Fruit fly (Drosophila melanogaster) whole organism, prepupa: ENCODE data around the gene O-fut2.

ENCODE experiments used
- Blimp-1 ChIP-seq: fragments of 200-800 bp; sonication (Bioruptor generic); optimal IDR thresholded peaks from 3 replicates; lab custom pipeline; 2017; ENCODE audit warnings: missing biosample characterization, missing genetic modification characterization, mild to moderate bottlenecking, moderate library complexity, missing genetic modification reagents
- CG10631 ChIP-seq: fragments of 200-800 bp; sonication (Bioruptor generic); optimal IDR thresholded peaks from 2 replicates; lab custom pipeline; 2016; ENCODE audit warnings: missing biosample characterization, missing genetic modification characterization
- CG10669 ChIP-seq: fragments of 200-800 bp; sonication (Bioruptor generic); optimal IDR thresholded peaks from 3 replicates; lab custom pipeline; 2018; ENCODE audit warnings: missing biosample characterization, mild to moderate bottlenecking, missing genetic modification characterization, moderate library complexity
- CG15336 ChIP-seq: fragments of 200-800 bp; sonication (Bioruptor generic); IDR thresholded peaks from 2 replicates; pipeline ENCODE4 v1.3.6; 2022; ENCODE audit warnings: missing biosample characterization, missing genetic modification characterization
- CG1621 ChIP-seq: fragments of 200-800 bp; sonication (Bioruptor generic); optimal IDR thresholded peaks from 3 replicates; lab custom pipeline; 2018; ENCODE audit warnings: missing biosample characterization, mild to moderate bottlenecking, missing genetic modification characterization
- CG16779 ChIP-seq: fragments of 200-800 bp; sonication (Bioruptor generic); optimal IDR thresholded peaks from 3 replicates; lab custom pipeline; 2017; ENCODE audit warnings: missing biosample characterization, mild to moderate bottlenecking, missing genetic modification characterization
- CG3032 ChIP-seq: fragments of 200-800 bp; optimal IDR thresholded peaks from 2 replicates; lab custom pipeline; 2019; ENCODE audit warnings: missing biosample characterization, mild to moderate bottlenecking, missing genetic modification characterization, moderate library complexity
- CG31627 ChIP-seq: fragments of 200-800 bp; sonication (Bioruptor generic); optimal IDR thresholded peaks from 3 replicates; lab custom pipeline; 2016; ENCODE audit warnings: missing biosample characterization, missing genetic modification characterization
- CG32006 ChIP-seq: fragments of 200-800 bp; sonication (Bioruptor generic); optimal IDR thresholded peaks from 3 replicates; lab custom pipeline; 2017; ENCODE audit warnings: missing biosample characterization, mild to moderate bottlenecking, missing genetic modification characterization
- CG3919 ChIP-seq: fragments of 200-800 bp; sonication (Bioruptor generic); optimal IDR thresholded peaks from 3 replicates; lab custom pipeline; 2016; ENCODE audit warnings: missing biosample characterization, missing genetic modification characterization
- CG4318 ChIP-seq: fragments of 200-800 bp; sonication (Bioruptor generic); optimal IDR thresholded peaks from 3 replicates; lab custom pipeline; 2017; ENCODE audit warnings: missing biosample characterization, mild to moderate bottlenecking, missing genetic modification characterization
- CG6163 ChIP-seq: fragments of 200-800 bp; sonication (Bioruptor generic); IDR thresholded peaks from 3 replicates; pipeline ENCODE4 v1.3.6; 2022; ENCODE audit warnings: missing biosample characterization, missing genetic modification characterization
- CG6276 ChIP-seq: fragments of 200-800 bp; sonication (Bioruptor generic); optimal IDR thresholded peaks from 2 replicates; lab custom pipeline; 2017; ENCODE audit warnings: missing biosample characterization, mild to moderate bottlenecking, missing genetic modification characterization
- CG6792 ChIP-seq: fragments of 200-800 bp; sonication (Bioruptor generic); optimal IDR thresholded peaks from 3 replicates; lab custom pipeline; 2016; ENCODE audit warnings: missing biosample characterization, missing genetic modification characterization
- CG8119 ChIP-seq: fragments of 200-800 bp; sonication (Bioruptor generic); IDR thresholded peaks from 3 replicates; pipeline ENCODE4 v1.3.6; 2022; ENCODE audit warnings: missing biosample characterization, missing genetic modification characterization
- CG8632 ChIP-seq: fragments of 200-800 bp; sonication (Bioruptor generic); optimal IDR thresholded peaks from 3 replicates; lab custom pipeline; 2016; ENCODE audit warnings: missing biosample characterization, missing genetic modification characterization
- CG9139 ChIP-seq: fragments of 200-800 bp; sonication (Bioruptor generic); optimal IDR thresholded peaks from 3 replicates; lab custom pipeline; 2017; ENCODE audit warnings: missing biosample characterization, mild to moderate bottlenecking, missing genetic modification characterization
- Eip78C ChIP-seq: fragments of 200-800 bp; sonication (Bioruptor generic); peaks from one replicate; lab custom pipeline; 2016; ENCODE audit warnings: missing biosample characterization, missing genetic modification characterization
- Eip93F ChIP-seq: fragments of 200-800 bp; sonication (Bioruptor generic); optimal IDR thresholded peaks from 2 replicates; lab custom pipeline; 2016; ENCODE audit warnings: missing biosample characterization, mild to moderate bottlenecking, missing genetic modification characterization
- Ets21C ChIP-seq: fragments of 200-800 bp; sonication (Bioruptor generic); optimal IDR thresholded peaks from 3 replicates; lab custom pipeline; 2016; ENCODE audit warnings: missing biosample characterization, missing genetic modification characterization
- Ets96B ChIP-seq: fragments of 200-800 bp; optimal IDR thresholded peaks from 2 replicates; lab custom pipeline; 2019; ENCODE audit warnings: missing biosample characterization, mild to moderate bottlenecking, missing genetic modification characterization, moderate library complexity
- Hr38 ChIP-seq: sonication (Bioruptor generic); optimal IDR thresholded peaks from 2 replicates; lab custom pipeline; 2016; ENCODE audit warnings: missing biosample characterization, missing genetic modification characterization
- Hr4 ChIP-seq: fragments of 200-800 bp; sonication (Bioruptor generic); optimal IDR thresholded peaks from 3 replicates; lab custom pipeline; 2016; ENCODE audit warnings: missing biosample characterization, missing genetic modification characterization
- Lpt ChIP-seq: fragments of 200-800 bp; sonication (Bioruptor generic); optimal IDR thresholded peaks from 3 replicates; lab custom pipeline; 2016; ENCODE audit warnings: missing biosample characterization, missing genetic modification characterization
- OdsH ChIP-seq: fragments of 200-800 bp; sonication (Bioruptor generic); optimal IDR thresholded peaks from 3 replicates; lab custom pipeline; 2016; ENCODE audit warnings: missing biosample characterization, missing genetic modification characterization
- Smox ChIP-seq: fragments of 200-800 bp; sonication (Bioruptor generic); optimal IDR thresholded peaks from 3 replicates; lab custom pipeline; 2016; ENCODE audit warnings: missing biosample characterization, missing genetic modification characterization
- Sox102F ChIP-seq: fragments of 200-800 bp; sonication (Bioruptor generic); optimal IDR thresholded peaks from 2 replicates; lab custom pipeline; 2016; ENCODE audit warnings: missing biosample characterization, mild to moderate bottlenecking, missing genetic modification characterization
- Sox14 ChIP-seq: fragments of 200-800 bp; sonication (Bioruptor generic); optimal IDR thresholded peaks from 3 replicates; lab custom pipeline; 2016; ENCODE audit warnings: missing biosample characterization, missing genetic modification characterization
- Sox15 ChIP-seq: fragments of 200-800 bp; sonication (Bioruptor generic); optimal IDR thresholded peaks from 3 replicates; lab custom pipeline; 2016; ENCODE audit warnings: missing biosample characterization, missing genetic modification characterization
- achi ChIP-seq: fragments of 200-800 bp; sonication (Bioruptor generic); optimal IDR thresholded peaks from 3 replicates; lab custom pipeline; 2016; ENCODE audit warnings: missing biosample characterization, missing genetic modification characterization
- cyc ChIP-seq: fragments of 200-800 bp; sonication (Bioruptor generic); optimal IDR thresholded peaks from 3 replicates; lab custom pipeline; 2016; ENCODE audit warnings: missing biosample characterization, missing genetic modification characterization
- dac ChIP-seq: fragments of 200-800 bp; sonication (Bioruptor generic); optimal IDR thresholded peaks from 2 replicates; lab custom pipeline; 2017; ENCODE audit warnings: missing biosample characterization, mild to moderate bottlenecking, missing genetic modification characterization
- dsx ChIP-seq: fragments of 200-800 bp; optimal IDR thresholded peaks from 3 replicates; lab custom pipeline; 2019; ENCODE audit warnings: missing biosample characterization, mild to moderate bottlenecking, missing genetic modification characterization, moderate library complexity; ENCODE audit not compliant: poor library complexity, severe bottlenecking
- eg ChIP-seq: fragments of 200-800 bp; sonication (Bioruptor generic); IDR thresholded peaks from 3 replicates; pipeline ENCODE4 v1.3.6; 2022; ENCODE audit warnings: missing biosample characterization, missing genetic modification characterization
- esn ChIP-seq: fragments of 200-800 bp; sonication (Bioruptor generic); optimal IDR thresholded peaks from 2 replicates; lab custom pipeline; 2016; ENCODE audit warnings: missing biosample characterization, mild to moderate bottlenecking, missing genetic modification characterization, moderate library complexity
- fd59A ChIP-seq: fragments of 200-800 bp; sonication (Bioruptor generic); optimal IDR thresholded peaks from 2 replicates; lab custom pipeline; 2017; ENCODE audit warnings: missing biosample characterization, mild to moderate bottlenecking, missing genetic modification characterization, missing genetic modification reagents
- fd85E ChIP-seq: fragments of 200-800 bp; sonication (Bioruptor generic); optimal IDR thresholded peaks from 3 replicates; lab custom pipeline; 2016; ENCODE audit warnings: missing biosample characterization, missing genetic modification characterization
- pdm3 ChIP-seq: fragments of 200-800 bp; sonication (Bioruptor generic); optimal IDR thresholded peaks from 3 replicates; lab custom pipeline; 2016; ENCODE audit warnings: missing biosample characterization, missing genetic modification characterization
- salr ChIP-seq, 2 experiments: fragments of 200-800 bp; sonication (Bioruptor generic); optimal IDR thresholded peaks; 3 replicates each; lab custom pipeline; 2016 to 2018; ENCODE audit warnings: missing biosample characterization in 2 of 2, missing genetic modification characterization in 2 of 2, mild to moderate bottlenecking in 1 of 2
- ss ChIP-seq, 2 experiments: fragments of 200-800 bp; sonication (Bioruptor generic); optimal IDR thresholded peaks; 2 replicates in 1 of 2; 3 replicates in 1 of 2; lab custom pipeline; 2017 to 2018; ENCODE audit warnings: mild to moderate bottlenecking in 2 of 2, missing biosample characterization in 2 of 2, missing genetic modification characterization in 2 of 2, moderate library complexity in 1 of 2
- svp ChIP-seq: fragments of 200-800 bp; sonication (Bioruptor generic); peaks from one replicate; lab custom pipeline; 2016; ENCODE audit warnings: missing biosample characterization, missing genetic modification characterization

Gene O-fut2

DNA sequence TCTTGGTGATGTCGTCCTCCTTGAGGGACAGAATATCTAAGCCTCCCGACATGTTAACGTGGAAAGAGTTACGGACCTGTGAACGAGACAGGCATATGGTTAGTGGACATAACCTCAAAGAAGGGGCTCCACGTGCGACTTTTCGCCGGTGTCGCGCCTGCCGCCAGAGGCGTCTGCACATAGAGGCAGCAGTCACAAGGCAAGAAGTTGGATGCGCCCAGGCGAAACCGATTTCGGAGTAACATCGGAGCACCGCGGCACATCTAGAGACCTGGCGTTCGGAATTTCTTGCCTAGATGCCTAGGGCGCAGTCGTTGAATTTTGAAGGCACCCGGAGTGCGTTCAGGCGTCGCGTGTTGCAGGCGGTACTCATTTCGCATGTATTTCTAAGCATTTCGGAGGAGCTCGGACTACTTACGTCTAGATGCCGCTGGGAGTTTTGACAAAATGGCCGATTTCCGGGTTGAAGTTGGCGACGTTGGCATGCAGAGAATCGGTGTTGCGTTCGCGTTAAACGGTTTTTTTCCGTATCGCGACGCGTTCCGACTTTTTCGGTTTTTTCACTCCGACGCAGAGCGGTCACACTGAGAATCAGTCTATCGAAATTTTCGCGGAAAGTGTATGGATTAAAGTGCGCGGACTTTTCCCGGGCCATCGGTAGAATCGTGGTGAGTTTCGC lies 17.2 kb upstream of the O-fut2 start, which contains the start of the genes sta and inc (continued):
- TF ChIP-seq Eip78C (peak; percentile 90), CG3032 (tag; lab: Kevin White, UChicago) (peak; percentile 50), fd59A (GFP tag; lab: Kevin White, UChicago) (peak; percentile 11), Sox14 (GFP tag; lab: Kevin White, UChicago) (peak; percentile 56), CG4318 (GFP tag; lab: Kevin White, UChicago) (no peak), CG16779 (tag; lab: Kevin White, UChicago) (peak; percentile 28), svp (GFP tag; lab: Kevin White, UChicago) (peak; percentile 65), CG15336 (GFP tag; lab: Robert Waterston, UW) (peak; percentile 14; the same call in 1 of the 2 replicates), OdsH (GFP tag; lab: Kevin White, UChicago) (peak; percentile 26), CG31627 (GFP tag; lab: Kevin White, UChicago) (peak; percentile 25), Sox102F (GFP tag; lab: Kevin White, UChicago) (peak; percentile 44), CG6792 (GFP tag; lab: Kevin White, UChicago) (peak; percentile 54), Blimp-1 (GFP tag; lab: Kevin White, UChicago) (peak; percentile 29), salr (GFP tag; optimal IDR thresholded peaks at IDR 0.05; lab: Kevin White, UChicago) (peak in 1 of 2 experiments; percentile 37), Eip93F (no peak), CG9139 (GFP tag; lab: Kevin White, UChicago) (peak; percentile 61), Hr38 (GFP tag; lab: Kevin White, UChicago) (no peak), pdm3 (GFP tag; lab: Kevin White, UChicago) (peak; percentile 34), Smox (peak; percentile 31), Sox15 (GFP tag; lab: Kevin White, UChicago) (no peak), Ets21C (GFP tag; lab: Kevin White, UChicago) (peak; percentile 12), Hr4 (GFP tag; lab: Kevin White, UChicago) (no peak), eg (GFP tag; lab: Robert Waterston, UW) (peak; percentile 57; the same call in 2 of the 3 replicates), fd85E (GFP tag; lab: Kevin White, UChicago) (peak; percentile 34), dac (GFP tag; lab: Kevin White, UChicago) (peak; percentile 51), cyc (GFP tag; lab: Kevin White, UChicago) (peak; percentile 58), achi (GFP tag; lab: Kevin White, UChicago) (peak; percentile 80), ss (GFP tag; optimal IDR thresholded peaks at IDR 0.05; lab: Kevin White, UChicago) (peak; percentile 70 to 76), CG1621 (peak; percentile 86), dsx (GFP tag; lab: Kevin White, UChicago) (peak; percentile 38), CG8119 (peak; percentile 31; the same call in 1 of the 3 replicates), esn (GFP tag; lab: Kevin White, UChicago) (peak; percentile 66), CG10669 (GFP tag; lab: Kevin White, UChicago) (peak; percentile 41), CG32006 (no peak), CG3919 (GFP tag; lab: Kevin White, UChicago) (peak; percentile 77), CG6163 (peak; percentile 76), Ets96B (tag; lab: Kevin White, UChicago) (peak; percentile 20), CG6276 (GFP tag; lab: Kevin White, UChicago) (no peak), CG8632 (GFP tag; lab: Kevin White, UChicago) (peak; percentile 28), CG10631 (GFP tag; lab: Kevin White, UChicago) (no peak), Lpt (no peak)
